Worm (Caenorhabditis elegans) whole organism, young adult: ENCODE results near the gene C25E10.12.

Experiments
- F10E7.11 ChIP-seq: sonication (generic microtip); optimal IDR thresholded peaks from 2 replicates; lab custom pipeline; 2017; ENCODE audit warnings: mild to moderate bottlenecking, missing genetic modification characterization, moderate library complexity, missing compliant biosample characterization
- efl-1 ChIP-seq: fragments of 150-350 bp; optimal IDR thresholded peaks from 2 replicates; lab custom pipeline; 2014; ENCODE audit warnings: missing biosample characterization, missing genetic modification reagents, missing genetic modification characterization
- him-1 ChIP-seq: sonication (generic microtip); optimal IDR thresholded peaks from 2 replicates; lab custom pipeline; 2016; ENCODE audit warnings: missing genotype, missing genetic modification reagents, missing genetic modification characterization, missing compliant biosample characterization
- lag-1 ChIP-seq: fragments of 200-800 bp; sonication (Bioruptor generic); IDR thresholded peaks from 2 replicates; pipeline ENCODE4 v1.3.6; 2022; ENCODE audit warnings: missing genetic modification reagents, missing genetic modification characterization, missing compliant biosample characterization
- unc-62 ChIP-seq: fragments of 150-350 bp; optimal IDR thresholded peaks from 2 replicates; lab custom pipeline; 2014; ENCODE audit warnings: missing biosample characterization, missing genetic modification reagents, missing genetic modification characterization

- TF ChIP-seq efl-1 (no peak), lag-1 (no peak), F10E7.11 (tag; lab: Kevin White, UChicago) (no peak), him-1 (tag; lab: Kevin White, UChicago) (no peak), unc-62 (GFP tag; lab: Kevin White, UChicago) (no peak)
Observed at ce11 chrV:9079965-9080432, 17.8 kb upstream of the C25E10.12 start.
